Fruit fly (Drosophila melanogaster) whole organism, prepupa: ENCODE results near the gene CG34138.

Experiments
- Blimp-1 ChIP-seq: fragments of 200-800 bp; sonication (Bioruptor generic); optimal IDR thresholded peaks from 3 replicates; lab custom pipeline; 2017; ENCODE audit warnings: missing biosample characterization, missing genetic modification characterization, mild to moderate bottlenecking, moderate library complexity, missing genetic modification reagents
- CG10631 ChIP-seq: fragments of 200-800 bp; sonication (Bioruptor generic); optimal IDR thresholded peaks from 2 replicates; lab custom pipeline; 2016; ENCODE audit warnings: missing biosample characterization, missing genetic modification characterization
- CG10669 ChIP-seq: fragments of 200-800 bp; sonication (Bioruptor generic); optimal IDR thresholded peaks from 3 replicates; lab custom pipeline; 2018; ENCODE audit warnings: missing biosample characterization, mild to moderate bottlenecking, missing genetic modification characterization, moderate library complexity
- CG8632 ChIP-seq: fragments of 200-800 bp; sonication (Bioruptor generic); optimal IDR thresholded peaks from 3 replicates; lab custom pipeline; 2016; ENCODE audit warnings: missing biosample characterization, missing genetic modification characterization
- Lpt ChIP-seq: fragments of 200-800 bp; sonication (Bioruptor generic); optimal IDR thresholded peaks from 3 replicates; lab custom pipeline; 2016; ENCODE audit warnings: missing biosample characterization, missing genetic modification characterization
- Met ChIP-seq: fragments of 200-800 bp; sonication (Bioruptor generic); optimal IDR thresholded peaks from 3 replicates; lab custom pipeline; 2016; ENCODE audit warnings: missing biosample characterization, missing genetic modification characterization
- fd85E ChIP-seq: fragments of 200-800 bp; sonication (Bioruptor generic); optimal IDR thresholded peaks from 3 replicates; lab custom pipeline; 2016; ENCODE audit warnings: missing biosample characterization, missing genetic modification characterization
- pdm3 ChIP-seq: fragments of 200-800 bp; sonication (Bioruptor generic); optimal IDR thresholded peaks from 3 replicates; lab custom pipeline; 2016; ENCODE audit warnings: missing biosample characterization, missing genetic modification characterization
- svp ChIP-seq: fragments of 200-800 bp; sonication (Bioruptor generic); peaks from one replicate; lab custom pipeline; 2016; ENCODE audit warnings: missing biosample characterization, missing genetic modification characterization

DNA sequence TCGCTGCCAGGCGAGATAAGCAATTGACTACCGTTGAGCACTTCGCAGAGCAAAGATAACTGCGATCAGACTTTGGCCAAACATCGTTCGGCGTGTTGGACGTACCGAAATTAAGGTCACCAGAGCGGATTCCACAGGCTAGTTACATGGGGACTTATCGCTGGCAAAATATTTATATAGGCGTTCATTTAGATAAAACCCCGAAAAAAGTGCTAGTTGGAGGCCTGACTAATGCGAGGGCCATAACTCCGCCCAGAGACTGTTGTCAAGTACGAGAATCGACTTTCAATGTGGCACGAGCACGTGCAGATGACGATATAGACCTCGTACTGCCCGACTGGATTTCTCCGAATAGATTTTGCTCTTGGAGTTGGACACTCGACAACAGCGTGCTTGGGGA is 14.8 kb upstream of the CG34138 start:
- TF ChIP-seq CG10631 (GFP tag; lab: Kevin White, UChicago) = no peak
- no peak for TF ChIP-seq fd85E
- TF ChIP-seq Blimp-1 (GFP tag; lab: Kevin White, UChicago) = no peak
- TF ChIP-seq Met (GFP tag; lab: Kevin White, UChicago) = no peak
- no peak for TF ChIP-seq CG10669
- TF ChIP-seq svp (GFP tag; lab: Kevin White, UChicago) = no peak
- no peak for TF ChIP-seq Lpt (GFP tag; lab: Kevin White, UChicago)
- TF ChIP-seq CG8632 = no peak
- no peak for TF ChIP-seq pdm3 (GFP tag; lab: Kevin White, UChicago)
